Worm (Caenorhabditis elegans): ENCODE measurements around the gene F28A12.3.

Gene F28A12.3

DNA sequence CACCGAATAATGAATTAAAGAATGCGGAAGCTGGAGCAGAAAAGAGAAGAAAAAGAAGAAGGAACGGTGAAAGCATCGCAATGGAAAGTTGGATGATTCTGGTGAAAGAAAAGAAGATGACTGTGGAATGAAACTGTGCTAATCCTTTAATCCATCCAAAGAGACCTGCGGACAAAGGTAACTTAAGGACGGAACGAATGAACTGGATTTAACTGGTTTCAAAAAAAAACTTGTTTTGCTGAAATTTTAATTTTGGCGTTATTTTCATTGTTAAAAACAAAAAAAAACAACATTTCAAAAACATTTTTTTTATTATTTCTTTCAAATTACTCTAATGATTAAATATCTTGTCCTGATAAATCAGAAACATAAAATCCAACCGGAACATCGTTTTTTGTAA is 4.3 kb downstream of the F28A12.3 start, which contains the start of gene grl-12:
Gene grl-12 (minus strand): TSS at position 101 of the 400 bp plus-strand sequence.
- TF ChIP-seq ref-1 (GFP tag; conservative IDR thresholded peaks at IDR 0.05) = no peak
- no peak for TF ChIP-seq ztf-29 (GFP tag; IDR thresholded peaks at IDR 0.05)
- no peak for TF ChIP-seq tab-1 (GFP tag; IDR thresholded peaks at IDR 0.05)
- TF ChIP-seq flt-1 (GFP tag; IDR thresholded peaks at IDR 0.05) = no peak
- TF ChIP-seq cog-1 (tag; optimal IDR thresholded peaks at IDR 0.05) = no peak
- no peak for TF ChIP-seq med-1 (GFP tag; optimal IDR thresholded peaks at IDR 0.05; ENCODE audit: insufficient read depth)
- no peak for TF ChIP-seq ztf-23 (GFP tag; IDR thresholded peaks at IDR 0.05)
- TF ChIP-seq T22C8.4 (GFP tag; IDR thresholded peaks at IDR 0.05) = no peak
- no peak for TF ChIP-seq klf-2 (GFP tag; conservative IDR thresholded peaks at IDR 0.05)

DNA sequence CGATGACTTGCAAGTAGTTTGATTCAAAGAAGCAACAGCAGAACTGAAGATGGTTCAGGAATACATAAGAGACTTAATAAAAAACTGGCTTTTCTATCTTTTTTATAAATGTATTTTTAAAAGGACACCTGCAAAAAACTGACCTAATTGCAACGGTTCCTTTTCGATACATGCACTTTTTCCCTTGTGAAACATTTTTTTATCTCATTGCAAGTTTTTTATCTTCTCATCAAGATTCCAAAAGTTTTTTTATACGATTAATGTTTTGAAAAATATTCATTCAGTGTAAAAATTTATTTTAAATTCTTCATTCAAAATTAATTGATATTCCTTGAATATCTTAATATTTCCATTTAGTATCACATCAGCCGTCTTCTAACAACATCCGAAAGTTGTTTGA is 5.6 kb downstream of the F28A12.3 start, which contains the start of gene oac-29:
Gene oac-29 (minus strand): TSS at position 101 of the 400 bp plus-strand sequence.
- no peak for TF ChIP-seq cog-1 (tag; optimal IDR thresholded peaks at IDR 0.05)
- no peak for TF ChIP-seq ztf-23 (GFP tag; IDR thresholded peaks at IDR 0.05)
- no peak for TF ChIP-seq med-1 (GFP tag; optimal IDR thresholded peaks at IDR 0.05; ENCODE audit: insufficient read depth)
- no peak for TF ChIP-seq flt-1 (GFP tag; IDR thresholded peaks at IDR 0.05)
- TF ChIP-seq ztf-29 (GFP tag; IDR thresholded peaks at IDR 0.05) = no peak
- TF ChIP-seq tab-1 (GFP tag; IDR thresholded peaks at IDR 0.05) = no peak
- no peak for TF ChIP-seq ref-1 (GFP tag; conservative IDR thresholded peaks at IDR 0.05)
- no peak for TF ChIP-seq klf-2 (GFP tag; conservative IDR thresholded peaks at IDR 0.05)
- TF ChIP-seq T22C8.4 (GFP tag; IDR thresholded peaks at IDR 0.05) = no peak

DNA sequence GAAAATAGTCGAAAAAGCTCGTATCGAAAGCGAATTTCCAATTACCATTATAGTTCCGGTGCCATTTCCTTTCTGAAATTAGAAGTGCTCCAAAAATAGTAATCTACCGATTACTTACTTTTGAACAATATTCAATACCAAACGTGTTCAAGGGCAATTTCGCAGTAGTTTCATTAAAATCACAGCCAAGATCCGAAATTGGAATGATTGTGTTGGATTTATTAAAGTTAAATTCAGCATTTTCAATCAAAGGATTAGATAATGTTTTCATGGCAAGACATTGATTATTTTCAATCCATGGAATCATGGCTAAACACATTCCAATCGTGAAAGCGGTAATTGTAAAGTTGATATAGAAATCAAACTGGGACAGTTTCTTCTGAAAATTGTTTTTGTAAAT is 8.4 kb downstream of the F28A12.3 start:
- TF ChIP-seq tab-1 (GFP tag; IDR thresholded peaks at IDR 0.05) (no peak), ztf-23 (GFP tag; IDR thresholded peaks at IDR 0.05) (no peak), cog-1 (tag; optimal IDR thresholded peaks at IDR 0.05) (no peak), ref-1 (GFP tag; conservative IDR thresholded peaks at IDR 0.05) (no peak), ztf-29 (GFP tag; IDR thresholded peaks at IDR 0.05) (no peak), klf-2 (GFP tag; conservative IDR thresholded peaks at IDR 0.05) (no peak), T22C8.4 (GFP tag; IDR thresholded peaks at IDR 0.05) (no peak), med-1 (GFP tag; optimal IDR thresholded peaks at IDR 0.05; ENCODE audit: insufficient read depth) (no peak), flt-1 (GFP tag; IDR thresholded peaks at IDR 0.05) (no peak)

DNA sequence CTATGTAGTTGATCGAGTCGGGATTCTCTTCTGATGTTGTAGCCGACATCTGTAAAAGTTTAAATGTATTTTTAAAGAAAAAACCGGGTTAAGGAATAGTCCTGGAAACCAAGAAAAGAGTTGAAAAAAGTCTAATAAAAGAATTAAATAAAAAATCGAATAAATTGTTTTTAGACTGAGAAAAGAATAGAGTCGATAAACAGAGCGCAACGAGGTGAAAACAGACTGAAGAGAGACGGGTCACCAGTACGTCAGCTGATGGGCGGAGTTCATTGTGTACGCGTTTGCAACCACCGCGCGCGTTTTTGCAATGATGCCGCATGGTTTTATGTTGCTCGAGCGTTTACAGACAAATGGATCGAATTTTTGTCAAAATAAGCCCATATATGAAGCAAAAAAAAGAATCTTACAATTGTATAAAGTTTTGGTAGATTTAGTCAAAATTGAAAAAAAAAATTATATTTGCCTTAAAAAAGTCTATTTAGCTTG is 9.8 kb downstream of the F28A12.3 start, which contains the start of gene atg-18:
Gene atg-18 (minus strand): TSS at position 51 of the 489 bp plus-strand sequence.
- peak; percentile 78 for TF ChIP-seq med-1 (GFP tag; optimal IDR thresholded peaks at IDR 0.05; ENCODE audit: insufficient read depth)
- TF ChIP-seq flt-1 (GFP tag; IDR thresholded peaks at IDR 0.05) = no peak
- peak; percentile 68; the same call in 1 of the 2 replicates for TF ChIP-seq ztf-23 (GFP tag; IDR thresholded peaks at IDR 0.05)
- TF ChIP-seq cog-1 (tag; optimal IDR thresholded peaks at IDR 0.05) = peak; percentile 2
- peak; percentile 51; the same call in 1 of the 2 replicates for TF ChIP-seq klf-2 (GFP tag; conservative IDR thresholded peaks at IDR 0.05)
- TF ChIP-seq ztf-29 (GFP tag; IDR thresholded peaks at IDR 0.05) = peak; percentile 58; the same call in 1 of the 2 replicates
- no peak for TF ChIP-seq tab-1 (GFP tag; IDR thresholded peaks at IDR 0.05)

DNA sequence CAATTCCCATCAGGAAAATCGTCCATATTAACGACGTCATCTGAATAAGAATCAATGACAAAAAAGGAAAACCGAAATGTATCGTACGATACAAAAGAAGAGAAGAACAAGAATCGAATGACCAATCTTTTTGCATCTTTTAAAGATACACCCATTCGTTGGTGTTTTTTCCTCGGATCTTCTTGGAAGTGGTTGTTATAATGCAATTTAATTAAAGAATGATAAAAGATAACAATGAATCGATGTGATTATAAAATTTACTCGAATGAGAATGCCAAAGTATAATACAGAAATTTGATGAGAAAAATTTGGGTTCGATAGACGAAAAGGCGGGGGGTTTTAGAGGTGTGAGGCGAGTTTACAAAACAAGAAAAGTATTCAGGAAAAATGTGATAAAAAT is 12.1 kb downstream of the F28A12.3 start, which contains the start of gene F41E6.12:
Gene F41E6.12 (minus strand): TSS at position 101 of the 400 bp plus-strand sequence.
- TF ChIP-seq ref-1 (GFP tag; conservative IDR thresholded peaks at IDR 0.05) (no peak), ztf-23 (GFP tag; IDR thresholded peaks at IDR 0.05) (no peak), tab-1 (GFP tag; IDR thresholded peaks at IDR 0.05) (no peak), med-1 (GFP tag; optimal IDR thresholded peaks at IDR 0.05; ENCODE audit: insufficient read depth) (no peak), flt-1 (GFP tag; IDR thresholded peaks at IDR 0.05) (no peak), ztf-29 (GFP tag; IDR thresholded peaks at IDR 0.05) (no peak), klf-2 (GFP tag; conservative IDR thresholded peaks at IDR 0.05) (no peak), cog-1 (tag; optimal IDR thresholded peaks at IDR 0.05) (no peak), T22C8.4 (GFP tag; IDR thresholded peaks at IDR 0.05) (no peak)

DNA sequence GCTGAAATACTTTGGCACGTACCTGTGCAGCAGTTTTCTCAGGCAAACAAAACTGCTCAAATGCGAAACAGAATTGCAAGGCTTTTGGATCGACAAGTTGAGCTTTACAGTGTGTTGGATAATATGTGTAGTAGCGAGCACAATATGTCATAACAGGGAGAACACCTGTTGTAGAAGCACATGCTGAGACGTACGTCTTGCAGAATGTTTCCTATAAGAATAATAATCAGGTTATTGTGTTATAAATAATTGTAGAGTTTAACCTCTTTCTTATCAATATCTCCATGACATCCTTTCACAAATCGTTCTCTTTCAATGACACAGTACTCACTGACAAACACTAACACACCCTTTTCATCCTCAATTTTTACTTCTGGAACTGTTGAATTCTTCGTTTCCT is 13.6 kb downstream of the F28A12.3 start:
- TF ChIP-seq ztf-23 (GFP tag; IDR thresholded peaks at IDR 0.05) (no peak), cog-1 (tag; optimal IDR thresholded peaks at IDR 0.05) (no peak), ztf-29 (GFP tag; IDR thresholded peaks at IDR 0.05) (no peak), klf-2 (GFP tag; conservative IDR thresholded peaks at IDR 0.05) (no peak), flt-1 (GFP tag; IDR thresholded peaks at IDR 0.05) (no peak), T22C8.4 (GFP tag; IDR thresholded peaks at IDR 0.05) (no peak), tab-1 (GFP tag; IDR thresholded peaks at IDR 0.05) (no peak), med-1 (GFP tag; optimal IDR thresholded peaks at IDR 0.05; ENCODE audit: insufficient read depth) (no peak), ref-1 (GFP tag; conservative IDR thresholded peaks at IDR 0.05) (no peak)

DNA sequence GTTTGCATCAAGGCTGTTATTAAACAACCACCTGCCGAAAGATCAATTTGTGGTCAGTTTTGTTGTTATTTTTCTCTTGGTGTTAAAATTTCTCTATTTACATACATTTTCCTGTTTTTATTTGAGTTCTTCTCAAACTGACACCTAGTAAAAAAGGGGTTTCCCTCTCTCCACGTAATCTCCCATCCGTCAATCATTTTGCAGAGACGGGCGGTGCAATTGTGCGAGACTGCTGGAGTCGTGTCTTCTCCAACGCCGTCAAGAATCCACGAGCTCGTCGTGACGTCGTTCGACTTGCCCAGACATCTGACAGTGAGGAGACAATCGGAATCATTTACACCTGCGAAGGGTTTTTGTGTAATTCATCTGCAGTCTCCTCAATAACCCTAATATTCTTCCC is 14.8 kb downstream of the F28A12.3 start:
- TF ChIP-seq cog-1 (tag; optimal IDR thresholded peaks at IDR 0.05) (no peak), klf-2 (GFP tag; conservative IDR thresholded peaks at IDR 0.05) (no peak), med-1 (GFP tag; optimal IDR thresholded peaks at IDR 0.05; ENCODE audit: insufficient read depth) (no peak)

DNA sequence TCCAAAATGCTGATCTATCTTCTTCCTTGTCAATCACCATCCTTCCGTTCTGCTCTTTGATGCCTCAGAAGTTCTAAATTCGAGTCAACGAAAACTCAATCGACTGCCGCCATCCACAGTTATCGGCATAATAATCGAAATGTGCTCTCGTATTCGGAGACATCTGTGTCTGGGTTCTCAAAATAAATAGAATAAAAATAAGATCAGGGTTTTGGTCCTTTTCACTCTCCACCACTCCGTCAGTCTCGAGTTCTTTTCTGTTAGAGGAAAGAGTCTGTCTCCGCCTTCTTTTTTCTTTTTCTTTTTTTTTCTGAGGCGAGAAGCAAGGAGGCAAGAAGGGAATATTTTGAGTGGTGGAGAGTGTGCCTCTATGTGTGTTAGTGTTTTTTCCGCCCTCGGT is 17.4 kb downstream of the F28A12.3 start, which contains the start of gene F41E6.17:
Gene F41E6.17 (plus strand): TSS at position 348 of the 400 bp plus-strand sequence.
- TF ChIP-seq med-1 (GFP tag; optimal IDR thresholded peaks at IDR 0.05; ENCODE audit: insufficient read depth) (no peak), flt-1 (GFP tag; IDR thresholded peaks at IDR 0.05) (no peak), ref-1 (GFP tag; conservative IDR thresholded peaks at IDR 0.05) (no peak)

DNA sequence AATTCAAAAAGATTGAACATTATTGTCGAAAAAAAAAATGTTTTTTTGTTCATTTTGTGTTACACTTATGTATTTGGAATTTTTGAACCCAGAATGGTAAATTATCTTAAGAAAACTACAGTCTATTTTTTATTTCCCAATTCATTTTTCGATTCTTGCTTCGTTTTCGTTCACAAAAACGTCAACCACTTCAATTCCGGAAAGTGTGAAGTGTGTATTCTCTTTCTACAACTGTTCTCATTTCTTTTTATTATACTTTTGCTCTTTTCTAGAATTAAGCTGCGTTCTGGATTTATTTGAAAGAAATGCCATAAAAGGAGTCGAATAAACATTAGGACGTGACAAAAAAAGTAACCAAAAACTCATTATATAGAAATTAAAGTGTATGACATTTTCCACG is 18.9 kb downstream of the F28A12.3 start, which contains the start of gene F41E6.1:
Gene F41E6.1 (plus strand): TSS at position 301 of the 400 bp plus-strand sequence.
- TF ChIP-seq klf-2 (GFP tag; conservative IDR thresholded peaks at IDR 0.05) (no peak), cog-1 (tag; optimal IDR thresholded peaks at IDR 0.05) (no peak), tab-1 (GFP tag; IDR thresholded peaks at IDR 0.05) (no peak), ztf-29 (GFP tag; IDR thresholded peaks at IDR 0.05) (no peak), ztf-23 (GFP tag; IDR thresholded peaks at IDR 0.05) (no peak), T22C8.4 (GFP tag; IDR thresholded peaks at IDR 0.05) (no peak), med-1 (GFP tag; optimal IDR thresholded peaks at IDR 0.05; ENCODE audit: insufficient read depth) (no peak), flt-1 (GFP tag; IDR thresholded peaks at IDR 0.05) (no peak), ref-1 (GFP tag; conservative IDR thresholded peaks at IDR 0.05) (no peak)

DNA sequence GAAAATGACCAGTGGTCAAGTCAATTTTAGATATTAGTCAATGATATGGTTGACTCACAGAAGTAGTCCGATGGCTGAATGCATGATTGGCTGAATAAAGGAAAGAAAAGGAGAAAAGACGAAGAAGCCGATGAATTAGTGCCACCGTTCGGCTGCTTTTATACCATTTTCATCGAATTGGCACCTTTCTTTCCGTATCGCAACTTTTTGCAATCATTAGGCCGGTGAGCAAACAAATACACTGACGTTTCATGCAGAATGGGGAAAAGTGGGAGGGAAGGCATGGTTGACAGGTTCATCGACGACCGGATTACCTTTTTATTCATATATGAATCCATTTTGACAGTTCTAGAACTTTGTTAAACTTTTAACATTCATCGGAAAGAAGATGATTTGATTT is 20.0 kb downstream of the F28A12.3 start, which contains the start of gene idpc-2:
Gene idpc-2 (minus strand): TSS at position 101 of the 400 bp plus-strand sequence.
- no peak for TF ChIP-seq cog-1 (tag; optimal IDR thresholded peaks at IDR 0.05)
- no peak for TF ChIP-seq tab-1 (GFP tag; IDR thresholded peaks at IDR 0.05)
- TF ChIP-seq flt-1 (GFP tag; IDR thresholded peaks at IDR 0.05) = no peak
- no peak for TF ChIP-seq ref-1 (GFP tag; conservative IDR thresholded peaks at IDR 0.05)
- TF ChIP-seq ztf-29 (GFP tag; IDR thresholded peaks at IDR 0.05) = no peak
- TF ChIP-seq klf-2 (GFP tag; conservative IDR thresholded peaks at IDR 0.05) = no peak
- TF ChIP-seq T22C8.4 (GFP tag; IDR thresholded peaks at IDR 0.05) = no peak
- no peak for TF ChIP-seq med-1 (GFP tag; optimal IDR thresholded peaks at IDR 0.05; ENCODE audit: insufficient read depth)
- no peak for TF ChIP-seq ztf-23 (GFP tag; IDR thresholded peaks at IDR 0.05)
